Worm (Caenorhabditis elegans): ENCODE results near the gene cest-33.
A peak's percentile ranks its signal among the peaks of the same experiment; 100 is the strongest.

The cest-33 gene

DNA sequence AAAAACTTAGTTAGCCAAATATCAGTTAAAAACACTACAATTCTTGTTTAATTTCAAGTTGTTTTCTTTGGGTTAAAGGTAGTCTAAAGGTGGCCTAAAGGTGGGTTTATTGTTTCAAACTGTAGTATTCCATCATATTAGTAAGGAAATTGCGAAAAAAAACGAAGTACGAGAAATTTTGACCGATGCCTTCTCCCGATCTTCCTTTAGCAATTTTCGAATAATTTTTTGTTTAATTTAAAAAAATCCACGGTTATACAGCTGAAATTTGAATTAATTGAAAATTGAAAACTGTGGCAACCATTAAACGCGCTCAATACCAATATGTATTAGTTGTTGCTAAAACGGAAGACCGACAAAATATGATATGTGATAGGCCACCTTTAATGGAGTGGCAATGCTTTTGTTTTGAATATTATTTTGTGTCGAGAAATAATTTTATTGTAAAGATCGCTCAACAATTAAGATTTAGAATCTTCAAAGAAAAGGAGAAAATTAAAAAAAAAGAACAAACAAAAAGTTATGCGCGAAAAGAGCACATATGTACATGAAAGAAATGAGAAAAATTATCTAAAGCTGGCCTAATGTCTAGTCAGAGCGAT is 35.6 kb upstream of the cest-33 start:
- TF ChIP-seq crh-2 (tag; optimal IDR thresholded peaks at IDR 0.05) (peak; percentile 55), ztf-11 (tag; optimal IDR thresholded peaks at IDR 0.05) (no peak)

DNA sequence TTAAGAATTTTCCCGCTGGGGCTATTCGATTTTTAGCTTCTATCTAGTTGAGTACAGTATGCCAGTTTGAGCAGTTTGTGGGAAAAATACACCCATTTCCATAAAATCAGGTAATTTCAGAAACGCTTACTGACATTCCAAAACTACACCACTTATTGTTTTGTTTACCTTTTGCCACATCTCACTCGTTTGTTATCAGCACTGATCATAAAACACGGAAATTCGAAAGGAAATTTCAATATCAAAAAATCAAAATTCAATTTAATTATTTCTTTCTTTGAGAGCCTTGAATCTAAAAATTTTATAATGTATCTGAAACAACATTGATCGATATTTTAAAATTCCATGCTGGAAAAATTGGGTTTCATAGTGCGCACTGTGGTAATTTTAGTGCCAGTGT is 35.1 kb upstream of the cest-33 start:
- TF ChIP-seq nhr-77 (tag; optimal IDR thresholded peaks at IDR 0.05) (no peak), fos-1 (tag; optimal IDR thresholded peaks at IDR 0.05) (peak; percentile 32), lin-39 (tag; optimal IDR thresholded peaks at IDR 0.05) (no peak), crh-2 (tag; optimal IDR thresholded peaks at IDR 0.05) (peak; percentile 14), snpc-4 (tag; optimal IDR thresholded peaks at IDR 0.05) (no peak), ztf-4 (tag; optimal IDR thresholded peaks at IDR 0.05) (no peak), lin-11 (tag; optimal IDR thresholded peaks at IDR 0.05) (no peak), sem-4 (tag; optimal IDR thresholded peaks at IDR 0.05) (no peak), ceh-16 (tag; optimal IDR thresholded peaks at IDR 0.05) (no peak), lin-13 (GFP tag; optimal IDR thresholded peaks at IDR 0.05) (no peak), elt-1 (tag; optimal IDR thresholded peaks at IDR 0.05) (no peak), sma-9 (GFP tag; optimal IDR thresholded peaks at IDR 0.05) (no peak), sma-9 (tag; optimal IDR thresholded peaks at IDR 0.05) (no peak), ceh-82 (tag; optimal IDR thresholded peaks at IDR 0.05) (no peak), ZK546.5 (tag; optimal IDR thresholded peaks at IDR 0.05) (no peak), aly-2 (tag; optimal IDR thresholded peaks at IDR 0.05) (no peak), unc-55 (GFP tag; optimal IDR thresholded peaks at IDR 0.05) (no peak), nhr-12 (tag; optimal IDR thresholded peaks at IDR 0.05) (no peak)

DNA sequence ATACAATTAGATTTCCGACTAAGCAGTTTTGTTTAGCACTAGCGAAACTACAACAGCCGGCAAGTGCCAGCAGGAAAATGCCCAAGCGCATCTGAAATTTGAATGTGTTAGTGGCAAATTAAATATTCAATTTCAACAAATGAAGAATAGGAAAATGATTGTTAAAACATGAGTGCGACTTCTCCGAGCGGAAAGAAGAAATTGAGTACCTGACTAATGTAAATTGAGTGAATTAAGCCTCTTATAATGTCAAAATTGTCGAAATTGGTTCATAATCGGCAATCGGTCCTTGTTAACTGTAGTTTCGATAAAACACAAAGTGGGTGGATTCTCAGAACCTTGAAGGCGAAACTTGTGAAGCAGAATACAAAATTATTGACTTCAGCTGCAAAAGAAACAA is 34.4 kb upstream of the cest-33 start, which contains the start of gene gfi-1:
TSS of gene gfi-1 (minus strand) at position 101 of the 400 bp plus-strand sequence.
- TF ChIP-seq nhr-10 (tag; optimal IDR thresholded peaks at IDR 0.05): no peak
- TF ChIP-seq sma-9 (GFP tag; optimal IDR thresholded peaks at IDR 0.05): no peak
- TF ChIP-seq sma-9 (tag; optimal IDR thresholded peaks at IDR 0.05): no peak
- no peak for TF ChIP-seq elt-3 (tag; optimal IDR thresholded peaks at IDR 0.05)
- TF ChIP-seq nhr-129 (tag; optimal IDR thresholded peaks at IDR 0.05): no peak
- TF ChIP-seq lin-11 (tag; optimal IDR thresholded peaks at IDR 0.05): no peak
- no peak for TF ChIP-seq nhr-6 (tag; optimal IDR thresholded peaks at IDR 0.05)
- no peak for TF ChIP-seq ZK546.5 (tag; optimal IDR thresholded peaks at IDR 0.05)
- TF ChIP-seq snpc-4 (tag; optimal IDR thresholded peaks at IDR 0.05): no peak
- TF ChIP-seq unc-62 (GFP tag; optimal IDR thresholded peaks at IDR 0.05): no peak
- no peak for TF ChIP-seq lin-13 (GFP tag; optimal IDR thresholded peaks at IDR 0.05)
- TF ChIP-seq C34F6.9 (tag; optimal IDR thresholded peaks at IDR 0.05): no peak
- no peak for TF ChIP-seq nhr-237 (tag; optimal IDR thresholded peaks at IDR 0.05)
- TF ChIP-seq fos-1 (tag; optimal IDR thresholded peaks at IDR 0.05): no peak
- TF ChIP-seq elt-1 (tag; optimal IDR thresholded peaks at IDR 0.05): no peak
- no peak for TF ChIP-seq nhr-77 (tag; optimal IDR thresholded peaks at IDR 0.05)
- TF ChIP-seq zag-1 (tag; optimal IDR thresholded peaks at IDR 0.05): no peak

DNA sequence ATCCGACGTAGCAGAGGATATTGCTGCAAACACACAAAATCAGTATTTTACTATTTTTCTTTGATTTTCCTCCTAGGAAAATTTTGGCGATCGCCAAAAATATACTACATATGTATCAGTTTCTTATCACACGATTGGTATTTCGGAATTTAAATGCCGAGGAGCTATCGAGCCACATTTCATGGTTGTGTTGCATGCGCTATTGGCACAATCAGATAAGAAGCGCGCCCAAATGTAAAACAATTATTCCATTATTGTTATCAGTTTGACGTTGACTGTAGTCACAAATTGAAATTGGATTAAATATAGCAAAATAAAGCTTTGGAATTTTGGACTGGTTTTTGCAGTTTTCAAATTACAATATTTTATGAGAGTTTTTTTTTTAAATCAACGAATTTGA is 33.5 kb upstream of the cest-33 start:
- peak; percentile 50 for TF ChIP-seq sma-9 (GFP tag; optimal IDR thresholded peaks at IDR 0.05)
- TF ChIP-seq sma-9 (tag; optimal IDR thresholded peaks at IDR 0.05): no peak
- no peak for TF ChIP-seq nhr-11 (tag; optimal IDR thresholded peaks at IDR 0.05)
- no peak for TF ChIP-seq nhr-23 (tag; optimal IDR thresholded peaks at IDR 0.05)
- no peak for TF ChIP-seq ceh-16 (tag; optimal IDR thresholded peaks at IDR 0.05)
- TF ChIP-seq ztf-4 (tag; optimal IDR thresholded peaks at IDR 0.05): no peak
- TF ChIP-seq blmp-1 (tag; optimal IDR thresholded peaks at IDR 0.05; ENCODE audit: insufficient read depth): no peak
- TF ChIP-seq elt-3 (tag; optimal IDR thresholded peaks at IDR 0.05): no peak
- peak; percentile 3 for TF ChIP-seq crh-2 (tag; optimal IDR thresholded peaks at IDR 0.05)
- TF ChIP-seq ama-1 (optimal IDR thresholded peaks at IDR 0.05): no peak
- no peak for TF ChIP-seq nhr-12 (tag; optimal IDR thresholded peaks at IDR 0.05)
- no peak for TF ChIP-seq unc-39 (tag; optimal IDR thresholded peaks at IDR 0.05)
- TF ChIP-seq fos-1 (tag; optimal IDR thresholded peaks at IDR 0.05): peak; percentile 67
- TF ChIP-seq lsy-2 (tag; optimal IDR thresholded peaks at IDR 0.05): no peak

DNA sequence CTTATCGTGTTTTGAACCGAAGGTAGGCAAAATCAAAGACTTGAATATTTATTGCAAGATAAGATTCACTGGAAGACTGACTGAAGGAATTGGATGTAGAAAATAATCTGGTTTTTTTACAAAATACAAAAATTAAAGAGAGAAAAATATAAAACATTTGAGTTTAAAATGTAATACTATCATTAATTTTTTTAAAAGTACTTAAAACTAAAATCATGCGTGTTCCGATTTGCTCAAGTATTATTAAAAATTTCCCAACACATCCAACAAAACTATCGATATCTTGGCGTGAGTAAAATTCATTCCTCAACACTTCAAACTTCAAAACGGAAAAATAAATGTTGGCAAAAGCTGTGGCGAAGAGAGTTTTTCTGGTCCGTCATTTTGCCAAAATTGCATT is 24.7 kb upstream of the cest-33 start, which contains the start of gene F57F4.1:
TSS of gene F57F4.1 (plus strand) at position 301 of the 400 bp plus-strand sequence.
- TF ChIP-seq mdl-1 (tag; optimal IDR thresholded peaks at IDR 0.05) (no peak), gmeb-1 (tag; optimal IDR thresholded peaks at IDR 0.05) (no peak), ztf-1 (GFP tag; conservative IDR thresholded peaks at IDR 0.05) (no peak), ztf-11 (tag; optimal IDR thresholded peaks at IDR 0.05) (no peak)

Measured in whole organism, L2 larva.